Fruit fly (Drosophila melanogaster): Measurements from ENCODE around the gene CG15695.

The CG15695 gene

dm6 chr3R:20830153-20830695 is 11.7 kb upstream of the CG15695 start, which contains the start of gene Adss (continued):
- TF ChIP-seq CG8290 (GFP tag; optimal IDR thresholded peaks at IDR 0.05) (no peak), CG8290 (tag; optimal IDR thresholded peaks at IDR 0.05) (peak in 1 of 2 experiments; percentile 85), hth (optimal IDR thresholded peaks at IDR 0.05) (no peak), CG17186 (GFP tag; optimal IDR thresholded peaks at IDR 0.05) (peak; percentile 89), HHEX (GFP tag; optimal IDR thresholded peaks at IDR 0.05) (no peak), CG14014 (GFP tag; IDR thresholded peaks at IDR 0.05) (no peak), CG15696 (tag; optimal IDR thresholded peaks at IDR 0.05) (no peak), CG6683 (GFP tag; optimal IDR thresholded peaks at IDR 0.05) (no peak), so (GFP tag; IDR thresholded peaks at IDR 0.05) (no peak; the same call in 2 of the 3 replicates), cg (GFP tag; optimal IDR thresholded peaks at IDR 0.05) (peak; percentile 77), Dp (GFP tag; optimal IDR thresholded peaks at IDR 0.05) (peak; percentile 22), trh (GFP tag; optimal IDR thresholded peaks at IDR 0.05) (no peak), CG11723 (GFP tag; optimal IDR thresholded peaks at IDR 0.05) (no peak), CG15479 (GFP tag; optimal IDR thresholded peaks at IDR 0.05) (peak; percentile 81), esg (GFP tag; conservative IDR thresholded peaks at IDR 0.05) (no peak), maf-S (GFP tag; optimal IDR thresholded peaks at IDR 0.05) (peak; percentile 4), en (GFP tag; optimal IDR thresholded peaks at IDR 0.05) (no peak), ci (GFP tag; IDR thresholded peaks at IDR 0.05) (peak; percentile 74; the same call in 2 of the 3 replicates), CG17328 (GFP tag; IDR thresholded peaks at IDR 0.05) (peak; percentile 22; the same call in 1 of the 2 replicates), CG11560 (tag; IDR thresholded peaks at IDR 0.05) (no peak), zfh2 (GFP tag; optimal IDR thresholded peaks at IDR 0.05) (no peak), Mrtf (GFP tag; IDR thresholded peaks at IDR 0.05) (no peak; the same call in 2 of the 3 replicates), ase (GFP tag; IDR thresholded peaks at IDR 0.05) (no peak), Hand (GFP tag; optimal IDR thresholded peaks at IDR 0.05) (peak; percentile 47), Scr (GFP tag; IDR thresholded peaks at IDR 0.05; ENCODE audit: partially characterized antibody) (peak; percentile 39; the same call in 1 of the 2 replicates), CG7839 (tag; optimal IDR thresholded peaks at IDR 0.05) (no peak), ato (GFP tag; IDR thresholded peaks at IDR 0.05; ENCODE audit: partially characterized antibody) (no peak), sug (tag; optimal IDR thresholded peaks at IDR 0.05) (peak; percentile 32), CG6765 (GFP tag; optimal IDR thresholded peaks at IDR 0.05) (peak; percentile 48), B-H2 (GFP tag; optimal IDR thresholded peaks at IDR 0.05) (peak; percentile 34), gem (tag; optimal IDR thresholded peaks at IDR 0.05) (no peak), CG31365 (tag; optimal IDR thresholded peaks at IDR 0.05) (no peak), Fer1 (GFP tag; optimal IDR thresholded peaks at IDR 0.05) (peak; percentile 21), Spps (tag; optimal IDR thresholded peaks at IDR 0.05) (no peak), Rx (GFP tag; IDR thresholded peaks at IDR 0.05) (no peak), pum (GFP tag; optimal IDR thresholded peaks at IDR 0.05) (no peak), sqz (GFP tag; optimal IDR thresholded peaks at IDR 0.05) (no peak), CG13296 (GFP tag; optimal IDR thresholded peaks at IDR 0.05) (no peak), Opbp (GFP tag; IDR thresholded peaks at IDR 0.05; ENCODE audit: partially characterized antibody) (peak; percentile 53; the same call in 2 of the 3 replicates), Rfx (GFP tag; IDR thresholded peaks at IDR 0.05) (peak; percentile 59), ab (GFP tag; optimal IDR thresholded peaks at IDR 0.05) (no peak), eyg (GFP tag; optimal IDR thresholded peaks at IDR 0.05) (peak; percentile 2), Asciz (GFP tag; optimal IDR thresholded peaks at IDR 0.05) (no peak), Bdp1 (GFP tag; optimal IDR thresholded peaks at IDR 0.05) (peak; percentile 18), Chrac-16 (GFP tag; optimal IDR thresholded peaks at IDR 0.05) (no peak), CG31388 (GFP tag; optimal IDR thresholded peaks at IDR 0.05) (no peak), CTCF (GFP tag; optimal IDR thresholded peaks at IDR 0.05) (peak; percentile 21), Fer3 (tag; optimal IDR thresholded peaks at IDR 0.05) (peak; percentile 22), zf30C (GFP tag; optimal IDR thresholded peaks at IDR 0.05) (no peak), CG4820 (GFP tag; optimal IDR thresholded peaks at IDR 0.05) (no peak), CG4854 (GFP tag; optimal IDR thresholded peaks at IDR 0.05) (no peak), CG12104 (GFP tag; optimal IDR thresholded peaks at IDR 0.05) (no peak)
